Worm (Caenorhabditis elegans) whole organism, L4 larva: Measurements from ENCODE around the gene kle-2.

Experiments used
- F26F4.8 ChIP-seq: fragments of 200-800 bp; sonication (Bioruptor generic); conservative IDR thresholded peaks from 2 replicates; pipeline ENCODE4 v1.3.6; 2022; ENCODE audit warnings: missing genetic modification characterization, missing compliant biosample characterization
- Y75B8A.6 ChIP-seq: fragments of 200-800 bp; sonication (Bioruptor generic); IDR thresholded peaks from 2 replicates; pipeline ENCODE4 v1.3.6; 2022; ENCODE audit warnings: missing genetic modification reagents, missing genetic modification characterization, missing compliant biosample characterization
- arid-1 ChIP-seq: fragments of 200-800 bp; sonication (Bioruptor generic); conservative IDR thresholded peaks from 2 replicates; pipeline ENCODE4 v1.3.6; 2022; ENCODE audit warnings: missing genetic modification reagents, missing genetic modification characterization, missing compliant biosample characterization
- ceh-28 ChIP-seq: fragments of 150-350 bp; optimal IDR thresholded peaks from 2 replicates; lab custom pipeline; 2014; ENCODE audit warnings: missing biosample characterization, missing genetic modification reagents, missing genetic modification characterization
- cey-2 ChIP-seq: sonication (generic microtip); optimal IDR thresholded peaks from 3 replicates; lab custom pipeline; 2017; ENCODE audit warnings: missing genetic modification characterization, mild to moderate bottlenecking, missing compliant biosample characterization, antibody characterized with exemption, borderline replicate concordance; ENCODE audit not compliant: insufficient read depth
- daf-12 ChIP-seq: fragments of 150-350 bp; optimal IDR thresholded peaks from 2 replicates; lab custom pipeline; 2014; ENCODE audit warnings: missing biosample characterization, missing genetic modification reagents, missing genetic modification characterization
- daf-19 ChIP-seq: fragments of 200-800 bp; sonication (Bioruptor generic); conservative IDR thresholded peaks from 2 replicates; pipeline ENCODE4 v1.3.6; 2022; ENCODE audit warnings: missing genetic modification characterization, missing compliant biosample characterization
- dmd-6 ChIP-seq: fragments of 200-800 bp; sonication (Bioruptor generic); IDR thresholded peaks from 2 replicates; pipeline ENCODE4 v1.3.6; 2022; ENCODE audit warnings: missing genetic modification reagents, missing genetic modification characterization, missing compliant biosample characterization
- dmd-8 ChIP-seq: fragments of 200-800 bp; sonication (Bioruptor generic); IDR thresholded peaks from 2 replicates; pipeline ENCODE4 v1.3.6; 2022; ENCODE audit warnings: missing genetic modification characterization, missing compliant biosample characterization
- dve-1 ChIP-seq: sonication (generic microtip); optimal IDR thresholded peaks from 2 replicates; lab custom pipeline; 2017; ENCODE audit warnings: antibody characterized with exemption, mild to moderate bottlenecking, missing genetic modification characterization, missing compliant biosample characterization; ENCODE audit not compliant: insufficient read depth
- fkh-10 ChIP-seq: fragments of 150-350 bp; optimal IDR thresholded peaks from 2 replicates; lab custom pipeline; 2014; ENCODE audit warnings: missing biosample characterization, missing genetic modification reagents, missing genetic modification characterization
- gei-8 ChIP-seq: fragments of 200-800 bp; sonication (Bioruptor generic); optimal IDR thresholded peaks from 2 replicates; lab custom pipeline; 2018; ENCODE audit warnings: mild to moderate bottlenecking, missing genetic modification characterization, missing compliant biosample characterization
- hif-1 ChIP-seq, 2 experiments: sonication (generic microtip); optimal IDR thresholded peaks; 2 replicates each; lab custom pipeline; 2016 to 2017; ENCODE audit warnings: missing compliant biosample characterization in 2 of 2, missing genetic modification characterization in 2 of 2, missing genetic modification reagents in 2 of 2, missing genotype in 2 of 2, mild to moderate bottlenecking in 1 of 2
- hlh-11 ChIP-seq: fragments of 200-800 bp; sonication (Bioruptor generic); optimal IDR thresholded peaks from 2 replicates; lab custom pipeline; 2018; ENCODE audit warnings: mild to moderate bottlenecking, missing genetic modification characterization, missing compliant biosample characterization
- hlh-30 ChIP-seq: sonication (generic microtip); optimal IDR thresholded peaks from 2 replicates; lab custom pipeline; 2017; ENCODE audit warnings: antibody characterized with exemption, mild to moderate bottlenecking, missing genetic modification characterization, missing compliant biosample characterization; ENCODE audit not compliant: insufficient read depth
- hmg-1.1 ChIP-seq: fragments of 200-800 bp; sonication (Bioruptor generic); IDR thresholded peaks from 2 replicates; pipeline ENCODE4 v1.3.6; 2022; ENCODE audit warnings: missing genetic modification reagents, missing genetic modification characterization, missing compliant biosample characterization
- lim-7 ChIP-seq: fragments of 200-800 bp; sonication (Bioruptor generic); IDR thresholded peaks from 2 replicates; pipeline ENCODE4 v1.3.6; 2022; ENCODE audit warnings: missing genetic modification characterization, missing compliant biosample characterization
- lin-1 ChIP-seq: fragments of 200-800 bp; sonication (Bioruptor generic); IDR thresholded peaks from 2 replicates; pipeline ENCODE4 v1.3.6; 2022; ENCODE audit warnings: missing genetic modification reagents, missing genetic modification characterization, missing compliant biosample characterization
- lin-13 ChIP-seq: fragments of 150-350 bp; optimal IDR thresholded peaks from 2 replicates; lab custom pipeline; 2014; ENCODE audit warnings: missing biosample characterization, missing genetic modification reagents, missing genetic modification characterization
- lin-29 ChIP-seq: fragments of 200-800 bp; sonication (Bioruptor generic); IDR thresholded peaks from 2 replicates; pipeline ENCODE4 v1.3.6; 2022; ENCODE audit warnings: missing genetic modification reagents, missing genetic modification characterization, missing compliant biosample characterization
- lin-38 ChIP-seq: fragments of 200-800 bp; sonication (Bioruptor generic); IDR thresholded peaks from 2 replicates; pipeline ENCODE4 v1.3.6; 2022; ENCODE audit warnings: missing genetic modification reagents, missing genetic modification characterization, missing compliant biosample characterization
- lin-39 ChIP-seq: fragments of 150-350 bp; optimal IDR thresholded peaks from 2 replicates; lab custom pipeline; 2014; ENCODE audit warnings: missing biosample characterization, missing genetic modification reagents, missing genetic modification characterization
- mdl-1 ChIP-seq, 2 experiments: fragments of 150-350 bp in 1 of 2; sonication (generic microtip) in 1 of 2; optimal IDR thresholded peaks; 2 replicates each; lab custom pipeline; 2014 to 2017; ENCODE audit warnings: missing biosample characterization in 2 of 2, missing genetic modification characterization in 2 of 2
- mep-1 ChIP-seq: fragments of 150-350 bp; sonication (generic microtip); optimal IDR thresholded peaks from 3 replicates; lab custom pipeline; 2014; ENCODE audit warnings: missing biosample characterization, missing genetic modification characterization
- mes-2 ChIP-seq: sonication (generic microtip); optimal IDR thresholded peaks from 2 replicates; lab custom pipeline; 2016; ENCODE audit warnings: missing genotype, mild to moderate bottlenecking, missing genetic modification characterization, missing compliant biosample characterization; ENCODE audit not compliant: poor library complexity, severe bottlenecking
- mxl-2 ChIP-seq: fragments of 200-800 bp; sonication (Bioruptor generic); conservative IDR thresholded peaks from 2 replicates; pipeline ENCODE4 v1.3.6; 2022; ENCODE audit warnings: missing genetic modification reagents, missing genetic modification characterization, missing compliant biosample characterization
- mxl-3 ChIP-seq: fragments of 200-800 bp; sonication (Bioruptor generic); optimal IDR thresholded peaks from 2 replicates; lab custom pipeline; 2018; ENCODE audit warnings: mild to moderate bottlenecking, missing genetic modification characterization, missing compliant biosample characterization
- nhr-237 ChIP-seq: sonication (generic microtip); optimal IDR thresholded peaks from 2 replicates; lab custom pipeline; 2017; ENCODE audit warnings: missing biosample characterization, missing genetic modification characterization
- nhr-48 ChIP-seq: sonication (generic microtip); optimal IDR thresholded peaks from 2 replicates; lab custom pipeline; 2016; ENCODE audit warnings: mild to moderate bottlenecking, missing genetic modification characterization, missing compliant biosample characterization
- nhr-77 ChIP-seq: fragments of 150-350 bp; optimal IDR thresholded peaks from 2 replicates; lab custom pipeline; 2014; ENCODE audit warnings: missing biosample characterization, missing genetic modification characterization
- php-3 ChIP-seq: fragments of 200-800 bp; sonication (Bioruptor generic); IDR thresholded peaks from 2 replicates; pipeline ENCODE4 v1.3.6; 2022; ENCODE audit warnings: missing genetic modification reagents, missing genetic modification characterization, missing compliant biosample characterization
- rbr-2 ChIP-seq: sonication (generic microtip); optimal IDR thresholded peaks from 2 replicates; lab custom pipeline; 2016; ENCODE audit warnings: missing genotype, missing genetic modification characterization, missing compliant biosample characterization
- saeg-2 ChIP-seq: fragments of 200-800 bp; sonication (Bioruptor generic); IDR thresholded peaks from 2 replicates; pipeline ENCODE4 v1.3.6; 2022; ENCODE audit warnings: missing genetic modification reagents, missing genetic modification characterization, missing compliant biosample characterization
- sdz-12 ChIP-seq: fragments of 200-800 bp; sonication (Bioruptor generic); optimal IDR thresholded peaks from 2 replicates; lab custom pipeline; 2018; ENCODE audit warnings: mild to moderate bottlenecking, missing genetic modification characterization, missing compliant biosample characterization
- snpc-1.2 ChIP-seq: fragments of 200-800 bp; sonication (Bioruptor generic); IDR thresholded peaks from 2 replicates; pipeline ENCODE4 v1.3.6; 2022; ENCODE audit warnings: missing genetic modification reagents, missing genetic modification characterization, missing compliant biosample characterization
- spr-1 ChIP-seq: sonication (generic microtip); optimal IDR thresholded peaks from 2 replicates; lab custom pipeline; 2016; ENCODE audit warnings: mild to moderate bottlenecking, missing genetic modification characterization, missing compliant biosample characterization
- spr-3 ChIP-seq: fragments of 200-800 bp; sonication (Bioruptor generic); optimal IDR thresholded peaks from 2 replicates; lab custom pipeline; 2018; ENCODE audit warnings: mild to moderate bottlenecking, missing genetic modification characterization, missing compliant biosample characterization
- unc-130 ChIP-seq: sonication (generic microtip); optimal IDR thresholded peaks from 2 replicates; lab custom pipeline; 2016; ENCODE audit warnings: missing genetic modification reagents, missing genetic modification characterization, missing compliant biosample characterization
- unc-62 ChIP-seq, 3 experiments: fragments of 150-350 bp in 1 of 3; sonication (generic microtip); optimal IDR thresholded peaks in 2 of 3; peaks in 1 of 3; 1 replicate in 1 of 3; 2 replicates in 2 of 3; lab custom pipeline; 2014 to 2017; ENCODE audit warnings: missing biosample characterization in 3 of 3, missing genetic modification characterization in 3 of 3, missing genetic modification reagents in 3 of 3, missing genotype in 1 of 3
- zfp-2 ChIP-seq: sonication (generic microtip); optimal IDR thresholded peaks from 2 replicates; lab custom pipeline; 2016; ENCODE audit warnings: mild to moderate bottlenecking, missing genetic modification characterization, missing compliant biosample characterization
- zfp-3 ChIP-seq: fragments of 200-800 bp; sonication (Bioruptor generic); conservative IDR thresholded peaks from 2 replicates; pipeline ENCODE4 v1.3.6; 2022; ENCODE audit warnings: missing genetic modification reagents, missing genetic modification characterization, missing compliant biosample characterization

kle-2 gene

ce11 chrIII:7897733-7898132, 43.8 kb upstream of the kle-2 start (continued):
- TF ChIP-seq lin-13 (GFP tag; lab: Kevin White, UChicago) (no peak), unc-62 (GFP tag; optimal IDR thresholded peaks at IDR 0.05 in 1 of 2; lab: Kevin White, UChicago) (no peak), unc-62 (tag; optimal IDR thresholded peaks at IDR 0.05; lab: Kevin White, UChicago) (no peak), unc-130 (no peak), fkh-10 (GFP tag; lab: Kevin White, UChicago) (no peak), dve-1 (tag; lab: Kevin White, UChicago) (peak; percentile 44), hlh-30 (peak; percentile 33), gei-8 (GFP tag; lab: Kevin White, UChicago) (no peak), daf-12 (tag; lab: Kevin White, UChicago) (no peak), ceh-28 (tag; lab: Kevin White, UChicago) (no peak), mep-1 (tag; lab: Kevin White, UChicago) (peak; percentile 26), spr-3 (GFP tag; lab: Kevin White, UChicago) (no peak), daf-19 (GFP tag; lab: Robert Waterston, UW) (no peak), lin-39 (tag; lab: Kevin White, UChicago) (no peak), dmd-8 (no peak), F26F4.8 (no peak), mxl-2 (GFP tag; lab: Robert Waterston, UW) (no peak), saeg-2 (GFP tag; lab: Robert Waterston, UW) (no peak), lim-7 (GFP tag; lab: Robert Waterston, UW) (no peak), php-3 (GFP tag; lab: Robert Waterston, UW) (no peak), cey-2 (peak; percentile 5), mes-2 (tag; lab: Kevin White, UChicago) (no peak), sdz-12 (no peak), mxl-3 (no peak), lin-38 (GFP tag; lab: Robert Waterston, UW) (no peak), Y75B8A.6 (no peak), lin-29 (GFP tag; lab: Robert Waterston, UW) (no peak), lin-1 (GFP tag; lab: Robert Waterston, UW) (no peak), zfp-3 (GFP tag; lab: Robert Waterston, UW) (no peak), hif-1 (tag; optimal IDR thresholded peaks at IDR 0.05; lab: Kevin White, UChicago) (no peak), spr-1 (tag; lab: Kevin White, UChicago) (no peak), hlh-11 (tag; lab: Kevin White, UChicago) (peak; percentile 27), arid-1 (GFP tag; lab: Robert Waterston, UW) (no peak), rbr-2 (no peak), snpc-1.2 (GFP tag; lab: Robert Waterston, UW) (no peak), nhr-48 (tag; lab: Kevin White, UChicago) (peak; percentile 36), dmd-6 (GFP tag; lab: Robert Waterston, UW) (peak; percentile 37; the same call in 1 of the 2 replicates), hmg-1.1 (GFP tag; lab: Robert Waterston, UW) (no peak), mdl-1 (tag; optimal IDR thresholded peaks at IDR 0.05; lab: Kevin White, UChicago) (peak in 1 of 2 experiments; percentile 52), nhr-237 (tag; lab: Kevin White, UChicago) (no peak), zfp-2 (tag; lab: Kevin White, UChicago) (no peak), nhr-77 (no peak)
